Worm (Caenorhabditis elegans) whole organism, L3 larva: Measurements from ENCODE around the gene F54A3.6.
A peak's percentile ranks its signal among the peaks of the same experiment; 100 is the strongest.

Experiments
- ZK546.5 ChIP-seq: sonication (generic microtip); optimal IDR thresholded peaks from 2 replicates; lab custom pipeline; 2017; ENCODE audit warnings: missing biosample characterization, missing genetic modification characterization
- aly-2 ChIP-seq: fragments of 150-350 bp; optimal IDR thresholded peaks from 2 replicates; lab custom pipeline; 2014; ENCODE audit warnings: missing biosample characterization, missing genetic modification characterization
- ama-1 ChIP-seq: fragments of 150-350 bp; optimal IDR thresholded peaks from 2 replicates; lab custom pipeline; 2018
- ceh-16 ChIP-seq: sonication (generic microtip); optimal IDR thresholded peaks from 2 replicates; lab custom pipeline; 2017; ENCODE audit warnings: missing biosample characterization, missing genetic modification characterization
- ceh-28 ChIP-seq: fragments of 150-350 bp; optimal IDR thresholded peaks from 2 replicates; lab custom pipeline; 2014; ENCODE audit warnings: missing biosample characterization, missing genetic modification reagents, missing genetic modification characterization
- ceh-82 ChIP-seq: fragments of 150-350 bp; optimal IDR thresholded peaks from 2 replicates; lab custom pipeline; 2014; ENCODE audit warnings: missing biosample characterization, missing genetic modification characterization
- ceh-9 ChIP-seq: sonication (generic microtip); optimal IDR thresholded peaks from 2 replicates; lab custom pipeline; 2018; ENCODE audit warnings: missing biosample characterization, missing genetic modification characterization
- egl-27 ChIP-seq: sonication (generic microtip); optimal IDR thresholded peaks from 4 replicates; lab custom pipeline; 2017; ENCODE audit warnings: missing biosample characterization, missing genetic modification reagents, missing genetic modification characterization
- egl-5 ChIP-seq: fragments of 150-350 bp; optimal IDR thresholded peaks from 2 replicates; lab custom pipeline; 2017; ENCODE audit warnings: missing biosample characterization, missing genetic modification reagents, missing genetic modification characterization, inconsistent platforms
- elt-3 ChIP-seq, 3 experiments: fragments of 150-350 bp in 1 of 3; sonication (generic microtip) in 2 of 3; optimal IDR thresholded peaks; 2 replicates in 2 of 3; 4 replicates in 1 of 3; lab custom pipeline; 2014 to 2017; ENCODE audit warnings: missing biosample characterization in 3 of 3, missing genetic modification characterization in 3 of 3
- fkh-10 ChIP-seq: sonication (generic microtip); optimal IDR thresholded peaks from 2 replicates; lab custom pipeline; 2017; ENCODE audit warnings: missing biosample characterization, missing genetic modification reagents, missing genetic modification characterization
- fkh-2 ChIP-seq: fragments of 150-350 bp; optimal IDR thresholded peaks from 2 replicates; lab custom pipeline; 2014; ENCODE audit warnings: missing biosample characterization, missing genetic modification reagents, missing genetic modification characterization
- fos-1 ChIP-seq: fragments of 150-350 bp; optimal IDR thresholded peaks from 2 replicates; lab custom pipeline; 2014; ENCODE audit warnings: missing biosample characterization, missing genetic modification characterization
- hmg-11 ChIP-seq: sonication (generic microtip); optimal IDR thresholded peaks from 2 replicates; lab custom pipeline; 2016; ENCODE audit warnings: missing genetic modification characterization, missing compliant biosample characterization
- lin-15B ChIP-seq: fragments of 150-350 bp; optimal IDR thresholded peaks from 2 replicates; lab custom pipeline; 2014; ENCODE audit warnings: missing biosample characterization, missing genetic modification characterization
- lin-39 ChIP-seq: fragments of 150-350 bp; optimal IDR thresholded peaks from 2 replicates; lab custom pipeline; 2018; ENCODE audit warnings: missing biosample characterization, missing genetic modification reagents, missing genetic modification characterization
- lsy-12 ChIP-seq: sonication (generic microtip); optimal IDR thresholded peaks from 2 replicates; lab custom pipeline; 2016; ENCODE audit warnings: mild to moderate bottlenecking, missing genetic modification characterization, missing compliant biosample characterization
- mdl-1 ChIP-seq: fragments of 150-350 bp; optimal IDR thresholded peaks from 2 replicates; lab custom pipeline; 2014; ENCODE audit warnings: missing biosample characterization, missing genetic modification characterization
- mml-1 ChIP-seq: fragments of 150-350 bp; sonication (generic microtip); optimal IDR thresholded peaks from 3 replicates; lab custom pipeline; 2014; ENCODE audit warnings: missing biosample characterization, missing genetic modification characterization
- nhr-11 ChIP-seq: fragments of 150-350 bp; optimal IDR thresholded peaks from 2 replicates; lab custom pipeline; 2014; ENCODE audit warnings: missing biosample characterization, missing genetic modification characterization
- nhr-12 ChIP-seq: fragments of 150-350 bp; optimal IDR thresholded peaks from 2 replicates; lab custom pipeline; 2014; ENCODE audit warnings: missing biosample characterization, missing genetic modification characterization
- nhr-237 ChIP-seq: fragments of 150-350 bp; optimal IDR thresholded peaks from 2 replicates; lab custom pipeline; 2014; ENCODE audit warnings: missing biosample characterization, missing genetic modification characterization
- nhr-25 ChIP-seq: sonication (generic microtip); optimal IDR thresholded peaks from 2 replicates; lab custom pipeline; 2017; ENCODE audit warnings: missing biosample characterization, missing genetic modification characterization
- nhr-43 ChIP-seq: sonication (generic microtip); optimal IDR thresholded peaks from 2 replicates; lab custom pipeline; 2016; ENCODE audit warnings: mild to moderate bottlenecking, missing genetic modification characterization, missing compliant biosample characterization; ENCODE audit not compliant: poor library complexity, severe bottlenecking
- nhr-67 ChIP-seq: fragments of 150-350 bp; optimal IDR thresholded peaks from 2 replicates; lab custom pipeline; 2014; ENCODE audit warnings: missing biosample characterization, missing genetic modification characterization
- nhr-76 ChIP-seq: fragments of 150-350 bp; sonication (generic microtip); optimal IDR thresholded peaks from 5 replicates; lab custom pipeline; 2014; ENCODE audit warnings: missing biosample characterization, missing genetic modification characterization
- nhr-77 ChIP-seq: fragments of 150-350 bp; optimal IDR thresholded peaks from 2 replicates; lab custom pipeline; 2014; ENCODE audit warnings: missing biosample characterization, missing genetic modification characterization
- skn-1 ChIP-seq: fragments of 150-350 bp; optimal IDR thresholded peaks from 2 replicates; lab custom pipeline; 2014; ENCODE audit warnings: missing biosample characterization, missing genetic modification characterization
- tbx-2 ChIP-seq: sonication (generic microtip); optimal IDR thresholded peaks from 2 replicates; lab custom pipeline; 2016; ENCODE audit warnings: mild to moderate bottlenecking, missing genetic modification characterization, missing compliant biosample characterization
- unc-39 ChIP-seq: sonication (generic microtip); optimal IDR thresholded peaks from 4 replicates; lab custom pipeline; 2017; ENCODE audit warnings: missing biosample characterization, missing genetic modification characterization
- ztf-11 ChIP-seq: fragments of 150-350 bp; optimal IDR thresholded peaks from 2 replicates; lab custom pipeline; 2014; ENCODE audit warnings: missing biosample characterization, missing genetic modification characterization

F54A3.6 gene

ce11 chrII:2219880-2220279 is 12.4 kb downstream of the F54A3.6 start, which contains the start of gene Y59C2A.3 (continued):
- TF ChIP-seq lin-15B (tag; lab: Kevin White, UChicago) (peak; percentile 68), ZK546.5 (tag; lab: Kevin White, UChicago) (no peak), mml-1 (tag; lab: Kevin White, UChicago) (no peak), nhr-25 (tag; lab: Kevin White, UChicago) (no peak), nhr-67 (tag; lab: Kevin White, UChicago) (no peak), nhr-43 (tag; lab: Kevin White, UChicago) (no peak), nhr-237 (no peak), ceh-82 (no peak), nhr-76 (tag; lab: Kevin White, UChicago) (no peak), fkh-10 (GFP tag; lab: Kevin White, UChicago) (no peak), tbx-2 (tag; lab: Kevin White, UChicago) (no peak), egl-27 (tag; lab: Kevin White, UChicago) (no peak), lsy-12 (tag; lab: Kevin White, UChicago) (no peak)

- TF ChIP-seq ceh-16 (tag; lab: Kevin White, UChicago) (no peak), fkh-10 (GFP tag; lab: Kevin White, UChicago) (no peak), fkh-2 (no peak), ceh-9 (tag; lab: Kevin White, UChicago) (no peak), egl-5 (tag; lab: Kevin White, UChicago) (no peak), nhr-25 (tag; lab: Kevin White, UChicago) (no peak), lin-15B (tag; lab: Kevin White, UChicago) (no peak), nhr-12 (tag; lab: Kevin White, UChicago) (no peak), nhr-77 (tag; lab: Kevin White, UChicago) (no peak), ceh-82 (no peak), elt-3 (tag; optimal IDR thresholded peaks at IDR 0.05; lab: Kevin White, UChicago) (no peak), lsy-12 (tag; lab: Kevin White, UChicago) (no peak), fos-1 (tag; lab: Kevin White, UChicago) (no peak)
These were observed 15.2 kb downstream of the F54A3.6 start for ce11 chrII:2216940-2217664.

- no peak for TF ChIP-seq nhr-77 (tag; lab: Kevin White, UChicago)
- no peak for TF ChIP-seq ama-1 (lab: Kevin White, UChicago)
- TF ChIP-seq fkh-10 (GFP tag; lab: Kevin White, UChicago): no peak
- TF ChIP-seq elt-3 (tag; optimal IDR thresholded peaks at IDR 0.05; lab: Kevin White, UChicago): no peak
- no peak for TF ChIP-seq hmg-11
- no peak for TF ChIP-seq ceh-82
- no peak for TF ChIP-seq ztf-11 (tag; lab: Kevin White, UChicago)
- TF ChIP-seq unc-39 (tag; lab: Kevin White, UChicago): no peak
- no peak for TF ChIP-seq mdl-1 (tag; lab: Kevin White, UChicago)
- TF ChIP-seq nhr-12 (tag; lab: Kevin White, UChicago): no peak
These were observed 16.8 kb downstream of the F54A3.6 start for ce11 chrII:2215512-2215911.

ce11 chrII:2207812-2208211 is 24.5 kb downstream of the F54A3.6 start, which contains the start of gene Y59C2A.1:
Y59C2A.1 (plus strand) TSS chrII:2208112.
- no peak for TF ChIP-seq hmg-11
- TF ChIP-seq mdl-1 (tag; lab: Kevin White, UChicago): no peak
- TF ChIP-seq ceh-9 (tag; lab: Kevin White, UChicago): no peak
- no peak for TF ChIP-seq unc-39 (tag; lab: Kevin White, UChicago)
- no peak for TF ChIP-seq nhr-237

- no peak for TF ChIP-seq hmg-11
- no peak for TF ChIP-seq ceh-28 (tag; lab: Kevin White, UChicago)
- no peak for TF ChIP-seq ztf-11 (tag; lab: Kevin White, UChicago)
- TF ChIP-seq elt-3 (tag; optimal IDR thresholded peaks at IDR 0.05; lab: Kevin White, UChicago): no peak
- no peak for TF ChIP-seq lin-39
- no peak for TF ChIP-seq aly-2 (tag; lab: Kevin White, UChicago)
- TF ChIP-seq skn-1 (tag; lab: Kevin White, UChicago): no peak
- TF ChIP-seq nhr-11: no peak
- no peak for TF ChIP-seq fkh-10 (GFP tag; lab: Kevin White, UChicago)
- TF ChIP-seq, all 47 proteins: peak for 0
These were observed 26.1 kb downstream of the F54A3.6 start for ce11 chrII:2206064-2206722.
